Worm (Caenorhabditis elegans): ENCODE measurements around the gene sre-20.
A peak's percentile ranks its signal among the peaks of the same experiment; 100 is the strongest.

sre-20 gene

DNA sequence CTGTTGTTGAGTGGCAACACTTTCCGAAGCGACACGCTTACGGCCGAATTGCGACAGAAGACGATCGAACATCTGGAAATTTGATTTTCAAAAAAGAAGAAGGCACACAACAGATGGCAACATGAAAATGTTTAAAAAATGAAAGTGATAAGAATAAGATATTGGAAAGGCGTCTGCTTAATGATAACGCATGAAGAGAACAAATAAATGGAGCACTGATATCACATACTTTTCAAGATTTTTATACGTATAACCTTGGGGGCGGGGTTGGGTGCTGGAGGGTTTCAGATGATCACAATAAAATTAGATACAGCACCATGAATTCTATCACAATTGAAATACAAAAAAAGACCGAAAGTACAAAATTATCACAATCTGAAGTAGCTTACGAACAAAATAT is 39.8 kb downstream of the sre-20 start, which contains the start of gene C15C8.7:
TSS of gene C15C8.7 (minus strand) at position 72 of the 400 bp plus-strand sequence.
- TF ChIP-seq grh-1 (GFP tag; IDR thresholded peaks at IDR 0.05): no peak
- peak; percentile 52 for TF ChIP-seq pqm-1 (tag; optimal IDR thresholded peaks at IDR 0.05)
- no peak for TF ChIP-seq hpl-2 (GFP tag; optimal IDR thresholded peaks at IDR 0.05)
- TF ChIP-seq egl-13 (tag; optimal IDR thresholded peaks at IDR 0.05): no peak
- peak; percentile 75 for TF ChIP-seq elt-2 (tag; optimal IDR thresholded peaks at IDR 0.05)

DNA sequence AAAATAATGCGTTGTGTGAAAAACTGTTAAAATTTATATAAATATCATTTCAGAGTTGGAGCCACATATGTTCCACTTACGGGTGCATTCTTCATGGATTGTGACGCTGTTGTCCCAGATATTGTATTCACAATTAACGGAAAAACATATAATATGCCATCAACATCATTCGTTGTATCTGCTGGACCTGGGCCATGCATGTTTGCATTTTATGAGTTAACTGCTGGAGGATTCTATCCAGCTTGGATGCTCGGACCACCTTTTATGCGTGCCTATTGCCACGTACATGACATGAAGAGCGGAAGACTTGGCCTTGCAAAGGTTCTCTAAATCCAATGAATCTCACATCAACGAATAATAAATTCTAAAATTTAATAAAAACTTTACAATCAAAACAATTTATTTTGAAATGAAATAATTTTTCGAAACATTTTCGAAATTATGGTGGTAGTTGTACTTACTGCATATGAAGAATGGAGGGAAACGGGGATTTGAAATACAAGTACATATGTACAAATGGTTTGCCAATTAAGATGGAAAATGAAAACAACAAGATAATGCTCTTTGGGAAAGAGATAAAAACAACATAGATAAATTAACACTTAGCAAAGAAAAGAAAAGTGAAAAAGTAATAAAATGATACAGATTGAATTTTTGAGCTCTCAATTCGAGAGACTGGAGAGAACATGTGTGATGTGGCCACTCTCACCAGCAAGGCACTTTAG is 40.8 kb downstream of the sre-20 start:
- TF ChIP-seq nhr-47 (tag; optimal IDR thresholded peaks at IDR 0.05): no peak
- TF ChIP-seq elt-2 (tag; optimal IDR thresholded peaks at IDR 0.05): peak; percentile 28
- peak; percentile 12 for TF ChIP-seq pqm-1 (tag; optimal IDR thresholded peaks at IDR 0.05)

DNA sequence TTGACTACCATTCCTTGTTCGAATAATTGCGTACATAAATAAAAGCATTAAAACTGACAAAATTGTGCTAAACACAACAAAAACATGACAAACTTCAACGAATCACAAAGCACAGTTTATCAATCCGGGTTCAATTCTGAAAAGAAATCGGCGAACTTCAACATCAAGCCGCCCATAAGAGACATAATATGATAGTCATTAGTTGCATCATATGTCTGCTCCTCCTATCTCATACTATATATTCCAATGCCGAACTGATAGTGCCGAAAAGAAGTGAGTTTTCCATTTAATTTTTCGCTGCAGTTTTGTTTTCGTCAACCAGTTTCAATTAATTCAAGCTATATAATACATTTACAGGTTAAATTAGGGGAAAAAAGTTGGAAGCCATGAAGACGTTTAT is 43.1 kb downstream of the sre-20 start, which contains the start of gene hrg-7:
TSS of gene hrg-7 (plus strand) at position 358 of the 400 bp plus-strand sequence.
- TF ChIP-seq nhr-71 (tag; optimal IDR thresholded peaks at IDR 0.05): peak; percentile 19
- peak; percentile 12 for TF ChIP-seq nhr-90 (tag; optimal IDR thresholded peaks at IDR 0.05; ENCODE audit: poor library complexity)
- TF ChIP-seq nhr-237 (tag; optimal IDR thresholded peaks at IDR 0.05): no peak
- TF ChIP-seq elt-2 (tag; optimal IDR thresholded peaks at IDR 0.05): peak; percentile 90

ce11 chrV:12736166-12736753 is 48.5 kb downstream of the sre-20 start, which contains the start of gene cky-1:
cky-1 (plus strand) TSS chrV:12736703.
- TF ChIP-seq lin-35 (GFP tag; optimal IDR thresholded peaks at IDR 0.05) (no peak), fkh-8 (tag; optimal IDR thresholded peaks at IDR 0.05) (no peak), ceh-90 (tag; optimal IDR thresholded peaks at IDR 0.05) (no peak), C04F5.9 (tag; optimal IDR thresholded peaks at IDR 0.05) (no peak), ceh-8 (GFP tag; optimal IDR thresholded peaks at IDR 0.05) (no peak), swsn-7 (tag; optimal IDR thresholded peaks at IDR 0.05) (no peak), mdl-1 (tag; optimal IDR thresholded peaks at IDR 0.05) (no peak), nhr-47 (tag; optimal IDR thresholded peaks at IDR 0.05) (no peak), sox-4 (tag; optimal IDR thresholded peaks at IDR 0.05) (no peak), ztf-4 (tag; optimal IDR thresholded peaks at IDR 0.05) (no peak), sup-37 (GFP tag; optimal IDR thresholded peaks at IDR 0.05) (no peak), unc-98 (GFP tag; IDR thresholded peaks at IDR 0.05) (no peak), mab-9 (GFP tag; IDR thresholded peaks at IDR 0.05) (no peak), skn-1 (tag; optimal IDR thresholded peaks at IDR 0.05) (no peak), hlh-4 (tag; optimal IDR thresholded peaks at IDR 0.05) (no peak)

DNA sequence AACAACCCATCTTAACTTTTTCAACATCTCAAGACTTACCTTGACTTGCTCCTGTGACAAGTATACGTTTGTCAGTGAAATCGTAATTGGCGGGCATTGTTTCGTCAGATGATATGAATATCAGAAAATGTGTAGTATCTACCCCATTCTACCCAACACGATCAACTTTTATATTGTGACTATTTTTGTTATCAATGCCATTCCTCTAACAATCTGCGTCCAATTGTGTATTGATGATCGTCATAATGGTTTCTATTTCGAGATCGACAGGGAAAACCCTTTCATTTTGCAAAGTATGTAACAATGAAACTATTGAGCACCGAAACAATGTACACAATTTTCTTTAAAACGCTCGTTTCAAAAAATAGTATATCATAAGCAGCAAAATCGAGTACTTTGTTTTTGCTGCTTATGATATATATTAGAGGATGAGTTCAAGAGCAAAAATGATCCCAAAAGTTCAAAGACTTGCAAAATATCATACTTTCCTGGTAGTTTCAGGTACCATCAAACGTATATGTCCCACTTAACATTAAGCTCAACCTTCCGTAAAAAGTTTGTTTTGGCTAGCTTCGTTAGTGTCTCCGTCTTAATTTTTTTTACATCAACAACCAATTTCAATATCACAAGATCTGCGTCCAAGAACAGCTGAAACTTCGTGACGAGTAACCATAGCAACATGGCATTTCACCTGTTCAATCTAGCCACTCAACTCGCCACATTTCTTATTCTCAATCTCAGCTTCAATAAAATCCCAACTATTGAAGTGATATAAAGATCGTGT is 51.1 kb downstream of the sre-20 start, which contains the start of the genes dhs-21 and xbx-9:
TSS of gene dhs-21 (minus strand) at position 181 of the 784 bp plus-strand sequence.
TSS of gene xbx-9 (plus strand) at position 734 of the 784 bp plus-strand sequence.
- TF ChIP-seq ets-5 (GFP tag; IDR thresholded peaks at IDR 0.05) (no peak), elt-2 (tag; optimal IDR thresholded peaks at IDR 0.05) (peak; percentile 60), nhr-20 (tag; optimal IDR thresholded peaks at IDR 0.05) (peak; percentile 43), nhr-28 (tag; optimal IDR thresholded peaks at IDR 0.05) (no peak), blmp-1 (tag; optimal IDR thresholded peaks at IDR 0.05) (peak; percentile 48), efl-3 (GFP tag; optimal IDR thresholded peaks at IDR 0.05) (no peak), pag-3 (tag; optimal IDR thresholded peaks at IDR 0.05; ENCODE audit: borderline replicate concordance, insufficient read depth) (no peak), zip-4 (GFP tag; optimal IDR thresholded peaks at IDR 0.05) (no peak), sup-37 (GFP tag; optimal IDR thresholded peaks at IDR 0.05) (no peak), rnt-1 (tag; optimal IDR thresholded peaks at IDR 0.05) (no peak), lsy-2 (tag; optimal IDR thresholded peaks at IDR 0.05) (peak in 1 of 2 experiments; percentile 26), C16A3.4 (tag; optimal IDR thresholded peaks at IDR 0.05) (no peak), nhr-12 (tag; optimal IDR thresholded peaks at IDR 0.05) (no peak), lin-35 (GFP tag; optimal IDR thresholded peaks at IDR 0.05) (peak in 1 of 2 experiments; percentile 39), sox-4 (tag; optimal IDR thresholded peaks at IDR 0.05) (no peak), F16B12.6 (tag; optimal IDR thresholded peaks at IDR 0.05) (no peak), lin-13 (GFP tag; optimal IDR thresholded peaks at IDR 0.05) (no peak), snpc-4 (tag; optimal IDR thresholded peaks at IDR 0.05) (no peak), lin-14 (GFP tag; optimal IDR thresholded peaks at IDR 0.05) (peak; percentile 31), nhr-47 (tag; optimal IDR thresholded peaks at IDR 0.05) (no peak), xbp-1 (tag; optimal IDR thresholded peaks at IDR 0.05) (no peak), nhr-11 (tag; optimal IDR thresholded peaks at IDR 0.05) (no peak), lin-39 (tag; optimal IDR thresholded peaks at IDR 0.05) (no peak)
